Fruit fly (Drosophila melanogaster) whole organism, embryonic: ENCODE measurements around the gene Tom70.

Experiments used
- B-H2 ChIP-seq: fragments of 200-800 bp; sonication (Bioruptor generic); optimal IDR thresholded peaks from 2 replicates; lab custom pipeline; 2018; ENCODE audit warnings: missing biosample characterization, mild to moderate bottlenecking, missing genetic modification characterization
- CG10209 ChIP-seq: fragments of 200-800 bp; sonication (Bioruptor generic); optimal IDR thresholded peaks from 3 replicates; lab custom pipeline; 2017; ENCODE audit warnings: missing biosample characterization, mild to moderate bottlenecking, missing genetic modification characterization, missing genetic modification reagents
- CG16815 ChIP-seq: fragments of 200-800 bp; sonication (Bioruptor generic); optimal IDR thresholded peaks from 3 replicates; lab custom pipeline; 2017; ENCODE audit warnings: missing biosample characterization, mild to moderate bottlenecking, missing genetic modification characterization
- CG17612 ChIP-seq: fragments of 200-800 bp; sonication (Bioruptor generic); IDR thresholded peaks from 2 replicates; pipeline ENCODE4 v1.3.6; 2022; ENCODE audit warnings: missing biosample characterization, missing genetic modification characterization
- CG18599 ChIP-seq: fragments of 200-800 bp; sonication (Bioruptor generic); optimal IDR thresholded peaks from 3 replicates; lab custom pipeline; 2017; ENCODE audit warnings: missing biosample characterization, missing genetic modification characterization, mild to moderate bottlenecking, moderate library complexity, missing genetic modification reagents
- CG18619 ChIP-seq: fragments of 200-800 bp; sonication (Bioruptor generic); optimal IDR thresholded peaks from 3 replicates; lab custom pipeline; 2017; ENCODE audit warnings: missing biosample characterization, mild to moderate bottlenecking, missing genetic modification characterization
- CG30020 ChIP-seq: fragments of 200-800 bp; optimal IDR thresholded peaks from 2 replicates; lab custom pipeline; 2019; ENCODE audit warnings: missing biosample characterization, mild to moderate bottlenecking, missing genetic modification characterization, moderate library complexity
- CG34376 ChIP-seq: fragments of 200-800 bp; sonication (Bioruptor generic); optimal IDR thresholded peaks from 2 replicates; lab custom pipeline; 2018; ENCODE audit warnings: missing biosample characterization, mild to moderate bottlenecking, missing genetic modification characterization
- CG5245 ChIP-seq: fragments of 200-800 bp; sonication (Bioruptor generic); optimal IDR thresholded peaks from 3 replicates; lab custom pipeline; 2016; ENCODE audit warnings: missing biosample characterization, missing genetic modification characterization
- D ChIP-seq, 2 experiments: fragments of 200-800 bp in 1 of 2; fragments of >200 bp in 1 of 2; sonication (Bioruptor generic) in 1 of 2; optimal IDR thresholded peaks; 2 replicates in 1 of 2; 3 replicates in 1 of 2; lab custom pipeline; 2017; ENCODE audit warnings: mild to moderate bottlenecking in 1 of 2, missing biosample characterization in 1 of 2, missing genetic modification characterization in 1 of 2, missing genetic modification reagents in 1 of 2
- Eip74EF ChIP-seq, 2 experiments: fragments of 200-800 bp in 1 of 2; fragments of >200 bp in 1 of 2; sonication (Bioruptor generic) in 1 of 2; optimal IDR thresholded peaks; 2 replicates each; lab custom pipeline; 2017 to 2019; ENCODE audit warnings: missing biosample characterization in 2 of 2, missing genetic modification characterization in 2 of 2, mild to moderate bottlenecking in 1 of 2, moderate library complexity in 1 of 2
- Hey ChIP-seq: fragments of 200-800 bp; sonication (Bioruptor generic); optimal IDR thresholded peaks from 3 replicates; lab custom pipeline; 2018; ENCODE audit warnings: missing biosample characterization, mild to moderate bottlenecking, missing genetic modification characterization
- Med ChIP-seq: fragments of 200-800 bp; sonication (Bioruptor generic); peaks from one replicate; lab custom pipeline; 2016; ENCODE audit warnings: missing biosample characterization, missing genetic modification characterization, mild to moderate bottlenecking, inconsistent platforms, moderate library complexity
- NFAT ChIP-seq: fragments of 200-800 bp; sonication (Bioruptor generic); IDR thresholded peaks from 2 replicates; pipeline ENCODE4 v1.3.6; 2022; ENCODE audit warnings: missing biosample characterization, missing genetic modification characterization
- Neu2 ChIP-seq: fragments of 200-800 bp; sonication (Bioruptor generic); optimal IDR thresholded peaks from 3 replicates; lab custom pipeline; 2016; ENCODE audit warnings: missing biosample characterization, missing genetic modification characterization, borderline replicate concordance
- Nf-YB ChIP-seq: fragments of 200-800 bp; sonication (Bioruptor generic); optimal IDR thresholded peaks from 3 replicates; lab custom pipeline; 2019; ENCODE audit warnings: missing biosample characterization, mild to moderate bottlenecking, missing genetic modification characterization, moderate library complexity
- Nf-YC ChIP-seq: fragments of 200-800 bp; optimal IDR thresholded peaks from 3 replicates; lab custom pipeline; 2019; ENCODE audit warnings: missing biosample characterization, mild to moderate bottlenecking, missing genetic modification characterization, moderate library complexity
- PHDP ChIP-seq: fragments of 200-800 bp; sonication (Bioruptor generic); optimal IDR thresholded peaks from 3 replicates; lab custom pipeline; 2018; ENCODE audit warnings: missing biosample characterization, mild to moderate bottlenecking, missing genetic modification characterization, moderate library complexity
- Vsx1 ChIP-seq: fragments of 200-800 bp; sonication (Bioruptor generic); optimal IDR thresholded peaks from 2 replicates; lab custom pipeline; 2017; ENCODE audit warnings: missing biosample characterization, mild to moderate bottlenecking, missing genetic modification characterization, missing genetic modification reagents
- ara ChIP-seq: fragments of 200-800 bp; sonication (Bioruptor generic); IDR thresholded peaks from 2 replicates; pipeline ENCODE4 v1.3.6; 2022; ENCODE audit warnings: missing biosample characterization, missing genetic modification characterization
- bigmax ChIP-seq: fragments of 200-800 bp; sonication (Bioruptor generic); optimal IDR thresholded peaks from 2 replicates; lab custom pipeline; 2018; ENCODE audit warnings: missing biosample characterization, mild to moderate bottlenecking, missing genetic modification characterization
- chinmo ChIP-seq: fragments of 200-800 bp; sonication (Bioruptor generic); IDR thresholded peaks from 4 replicates; pipeline ENCODE4 v1.3.6; 2022; ENCODE audit warnings: missing biosample characterization, missing genetic modification characterization; ENCODE audit not compliant: partially characterized antibody
- crol ChIP-seq: fragments of 200-800 bp; sonication (Bioruptor generic); IDR thresholded peaks from 2 replicates; pipeline ENCODE4 v1.3.6; 2022; ENCODE audit warnings: missing biosample characterization, missing genetic modification characterization
- cwo ChIP-seq: fragments of 200-800 bp; sonication (Bioruptor generic); optimal IDR thresholded peaks from 3 replicates; lab custom pipeline; 2017; ENCODE audit warnings: missing biosample characterization, missing genetic modification characterization, mild to moderate bottlenecking, moderate library complexity, missing genetic modification reagents
- disco-r ChIP-seq: fragments of 200-800 bp; sonication (Bioruptor generic); optimal IDR thresholded peaks from 2 replicates; lab custom pipeline; 2016; ENCODE audit warnings: missing biosample characterization, missing genetic modification characterization
- exex ChIP-seq: fragments of 200-800 bp; sonication (Bioruptor generic); optimal IDR thresholded peaks from 4 replicates; lab custom pipeline; 2018; ENCODE audit warnings: missing biosample characterization, mild to moderate bottlenecking, missing genetic modification characterization, moderate library complexity
- grau ChIP-seq: fragments of 200-800 bp; optimal IDR thresholded peaks from 3 replicates; lab custom pipeline; 2019; ENCODE audit warnings: missing biosample characterization, mild to moderate bottlenecking, missing genetic modification characterization, moderate library complexity
- grn ChIP-seq: fragments of 200-800 bp; sonication (Bioruptor generic); optimal IDR thresholded peaks from 3 replicates; lab custom pipeline; 2017; ENCODE audit warnings: missing biosample characterization, missing genetic modification characterization
- gro ChIP-seq: fragments of 200-800 bp; sonication (Bioruptor generic); optimal IDR thresholded peaks from 2 replicates; lab custom pipeline; 2016; ENCODE audit warnings: missing biosample characterization, missing genetic modification characterization
- kay ChIP-seq: fragments of 200-800 bp; sonication (Bioruptor generic); optimal IDR thresholded peaks from 2 replicates; lab custom pipeline; 2016; ENCODE audit warnings: missing biosample characterization, missing genetic modification characterization
- maf-S ChIP-seq: fragments of 200-800 bp; sonication (Bioruptor generic); optimal IDR thresholded peaks from 2 replicates; lab custom pipeline; 2016; ENCODE audit warnings: missing biosample characterization, missing genetic modification characterization
- mam ChIP-seq: fragments of 200-800 bp; sonication (Bioruptor generic); optimal IDR thresholded peaks from 3 replicates; lab custom pipeline; 2016; ENCODE audit warnings: missing biosample characterization, missing genetic modification characterization
- mirr ChIP-seq: fragments of 200-800 bp; sonication (Bioruptor generic); optimal IDR thresholded peaks from 3 replicates; lab custom pipeline; 2018; ENCODE audit warnings: missing biosample characterization, mild to moderate bottlenecking, missing genetic modification characterization
- nom ChIP-seq: fragments of 200-800 bp; sonication (Bioruptor generic); optimal IDR thresholded peaks from 2 replicates; lab custom pipeline; 2017; ENCODE audit warnings: missing biosample characterization, missing genetic modification characterization, mild to moderate bottlenecking, moderate library complexity, missing genetic modification reagents
- pb ChIP-seq: fragments of 200-800 bp; sonication (Bioruptor generic); optimal IDR thresholded peaks from 3 replicates; lab custom pipeline; 2016; ENCODE audit warnings: missing biosample characterization, missing genetic modification characterization
- pum ChIP-seq: fragments of 200-800 bp; sonication (Bioruptor generic); optimal IDR thresholded peaks from 2 replicates; lab custom pipeline; 2016; ENCODE audit warnings: missing biosample characterization, missing genetic modification characterization
- repo ChIP-seq: fragments of 200-800 bp; sonication (Bioruptor generic); optimal IDR thresholded peaks from 2 replicates; lab custom pipeline; 2016; ENCODE audit warnings: missing biosample characterization, missing genetic modification characterization
- rib ChIP-seq: fragments of 200-800 bp; sonication (Bioruptor generic); IDR thresholded peaks from 2 replicates; pipeline ENCODE4 v1.3.6; 2022; ENCODE audit warnings: missing biosample characterization, missing genetic modification characterization
- run ChIP-seq: fragments of 200-800 bp; sonication (Bioruptor generic); optimal IDR thresholded peaks from 3 replicates; lab custom pipeline; 2018; ENCODE audit warnings: missing biosample characterization, mild to moderate bottlenecking, missing genetic modification characterization
- sd ChIP-seq: fragments of 200-800 bp; sonication (Bioruptor generic); optimal IDR thresholded peaks from 3 replicates; lab custom pipeline; 2018; ENCODE audit warnings: missing biosample characterization, mild to moderate bottlenecking, missing genetic modification characterization, moderate library complexity
- sens ChIP-seq: fragments of 200-800 bp; sonication (Bioruptor generic); peaks from one replicate; lab custom pipeline; 2016; ENCODE audit warnings: missing biosample characterization, missing genetic modification characterization
- shn ChIP-seq: fragments of 200-800 bp; sonication (Bioruptor generic); optimal IDR thresholded peaks from 3 replicates; lab custom pipeline; 2016; ENCODE audit warnings: missing biosample characterization, missing genetic modification characterization
- sug ChIP-seq: fragments of 200-800 bp; optimal IDR thresholded peaks from 2 replicates; lab custom pipeline; 2019; ENCODE audit warnings: missing biosample characterization, mild to moderate bottlenecking, missing genetic modification characterization, moderate library complexity
- usp ChIP-seq: fragments of >200 bp; optimal IDR thresholded peaks from 2 replicates; lab custom pipeline; 2017; ENCODE audit warnings: missing biosample characterization, missing genetic modification characterization
- vnd ChIP-seq: fragments of 200-800 bp; sonication (Bioruptor generic); IDR thresholded peaks from 3 replicates; pipeline ENCODE4 v1.3.6; 2022; ENCODE audit warnings: missing biosample characterization, missing genetic modification characterization; ENCODE audit not compliant: partially characterized antibody

Tom70 gene

dm6 chr2L:12030552-12031131, 7.7 kb downstream of the Tom70 start:
- TF ChIP-seq CG16815 (GFP tag; lab: Kevin White, UChicago) (no peak), PHDP (peak; percentile 9), exex (peak; percentile 96), NFAT (GFP tag; lab: Robert Waterston, UW) (0 out of 2 replicates have a peak, but pooled peaks have one; percentile 7), sd (peak; percentile 87), run (tag; lab: Kevin White, UChicago) (no peak), CG17612 (GFP tag; lab: Robert Waterston, UW) (no peak), grn (GFP tag; lab: Kevin White, UChicago) (peak; percentile 95), cwo (GFP tag; lab: Kevin White, UChicago) (peak; percentile 74), CG18599 (peak; percentile 4), chinmo (0 out of 4 replicates have a peak, but pooled peaks have one; percentile 48), CG34376 (GFP tag; lab: Kevin White, UChicago) (peak; percentile 82), crol (GFP tag; lab: Robert Waterston, UW) (no peak), sug (tag; lab: Kevin White, UChicago) (peak; percentile 74), vnd (GFP tag; lab: Robert Waterston, UW) (peak; percentile 44; the same call in 1 of the 3 replicates), B-H2 (peak; percentile 10), Nf-YB (peak; percentile 58), repo (GFP tag; lab: Kevin White, UChicago) (no peak), mirr (GFP tag; lab: Kevin White, UChicago) (peak; percentile 15), Nf-YC (tag; lab: Kevin White, UChicago) (peak; percentile 53), Med (GFP tag; lab: Kevin White, UChicago) (peak; percentile 12), gro (GFP tag; lab: Kevin White, UChicago) (peak; percentile 9), CG5245 (GFP tag; lab: Kevin White, UChicago) (no peak)
- TF ChIP-seq, all 482 proteins: peak for 17

- TF ChIP-seq usp (no peak), Med (GFP tag; lab: Kevin White, UChicago) (peak; percentile 45), nom (GFP tag; lab: Kevin White, UChicago) (no peak), exex (peak; percentile 93), sug (tag; lab: Kevin White, UChicago) (peak; percentile 82), CG10209 (GFP tag; lab: Kevin White, UChicago) (no peak), mirr (GFP tag; lab: Kevin White, UChicago) (no peak), Vsx1 (GFP tag; lab: Kevin White, UChicago) (peak; percentile 25), chinmo (0 out of 4 replicates have a peak, but pooled peaks have one; percentile 55), grau (tag; lab: Kevin White, UChicago) (peak; percentile 2), CG34376 (GFP tag; lab: Kevin White, UChicago) (peak; percentile 69), maf-S (GFP tag; lab: Kevin White, UChicago) (no peak), sens (GFP tag; lab: Kevin White, UChicago) (peak; percentile 33), grn (GFP tag; lab: Kevin White, UChicago) (peak; percentile 69), CG30020 (no peak), Hey (tag; lab: Kevin White, UChicago) (peak; percentile 7), ara (GFP tag; lab: Robert Waterston, UW) (no peak), sd (peak; percentile 88), pum (no peak)
These were observed 8.6 kb downstream of the Tom70 start for dm6 chr2L:12029594-12030197.

- peak in 1 of 2 experiments; percentile 69 for TF ChIP-seq Eip74EF (GFP tag; optimal IDR thresholded peaks at IDR 0.05; lab: Kevin White, UChicago)
- no peak for TF ChIP-seq CG18619 (GFP tag; lab: Kevin White, UChicago)
- no peak for TF ChIP-seq bigmax (GFP tag; lab: Kevin White, UChicago)
- no peak for TF ChIP-seq pb
- TF ChIP-seq kay (GFP tag; lab: Kevin White, UChicago), result no peak
- TF ChIP-seq D (optimal IDR thresholded peaks at IDR 0.05; lab: Kevin White, UChicago), result no peak
- TF ChIP-seq D (GFP tag; optimal IDR thresholded peaks at IDR 0.05; lab: Kevin White, UChicago), result no peak
- no peak for TF ChIP-seq vnd (GFP tag; lab: Robert Waterston, UW)
- TF ChIP-seq disco-r (GFP tag; lab: Kevin White, UChicago), result no peak
- TF ChIP-seq mam (GFP tag; lab: Kevin White, UChicago), result no peak
- TF ChIP-seq shn (GFP tag; lab: Kevin White, UChicago), result no peak
- peak; percentile 30 for TF ChIP-seq Neu2 (GFP tag; lab: Kevin White, UChicago)
- TF ChIP-seq rib (GFP tag; lab: Robert Waterston, UW), result no peak
These were observed 9.5 kb downstream of the Tom70 start for dm6 chr2L:12028808-12029207.
